Worm (Caenorhabditis elegans) whole organism, L1 larva: Measurements from ENCODE around the gene srd-69.

ENCODE experiments used
- C04F5.9 ChIP-seq: sonication (generic microtip); optimal IDR thresholded peaks from 2 replicates; lab custom pipeline; 2016; ENCODE audit warnings: missing genetic modification characterization, missing compliant biosample characterization
- elt-3 ChIP-seq, 6 experiments: fragments of 150-350 bp in 1 of 6; sonication (generic microtip); optimal IDR thresholded peaks; 2 replicates each; lab custom pipeline; 2017 to 2018; ENCODE audit warnings: missing biosample characterization in 6 of 6, missing genetic modification characterization in 6 of 6, inconsistent platforms in 1 of 6
- fos-1 ChIP-seq: fragments of 150-350 bp; optimal IDR thresholded peaks from 2 replicates; lab custom pipeline; 2014; ENCODE audit warnings: missing biosample characterization, missing genetic modification characterization
- hlh-17 ChIP-seq: fragments of 200-800 bp; sonication (Bioruptor generic); optimal IDR thresholded peaks from 2 replicates; lab custom pipeline; 2018; ENCODE audit warnings: missing genetic modification characterization, mild to moderate bottlenecking, missing compliant biosample characterization, moderate library complexity, borderline replicate concordance
- pqm-1 ChIP-seq: sonication (generic microtip); optimal IDR thresholded peaks from 3 replicates; lab custom pipeline; 2017; ENCODE audit warnings: missing biosample characterization, missing genetic modification characterization
- skn-1 ChIP-seq: fragments of 150-350 bp; optimal IDR thresholded peaks from 2 replicates; lab custom pipeline; 2014; ENCODE audit warnings: missing biosample characterization, missing genetic modification characterization
- zag-1 ChIP-seq: fragments of 150-350 bp; optimal IDR thresholded peaks from 2 replicates; lab custom pipeline; 2014; ENCODE audit warnings: missing biosample characterization, missing genetic modification characterization
- ztf-11 ChIP-seq, 2 experiments: sonication (generic microtip); optimal IDR thresholded peaks; 2 replicates each; lab custom pipeline; 2016 to 2017; ENCODE audit warnings: missing genetic modification characterization in 2 of 2, missing biosample characterization in 1 of 2, missing compliant biosample characterization in 1 of 2

- TF ChIP-seq pqm-1 = no peak
- TF ChIP-seq zag-1 (tag; lab: Kevin White, UChicago) = no peak
- no peak for TF ChIP-seq C04F5.9 (tag; lab: Kevin White, UChicago)
- TF ChIP-seq hlh-17 (GFP tag; lab: Kevin White, UChicago) = no peak
- no peak for TF ChIP-seq ztf-11 (tag; optimal IDR thresholded peaks at IDR 0.05; lab: Kevin White, UChicago)
- no peak for TF ChIP-seq fos-1 (tag; lab: Kevin White, UChicago)
- no peak for TF ChIP-seq skn-1 (tag; lab: Kevin White, UChicago)
- TF ChIP-seq elt-3 (tag; optimal IDR thresholded peaks at IDR 0.05; lab: Kevin White, UChicago) = no peak
Observed at ce11 chrIII:2330389-2330788, 32.4 kb upstream of the srd-69 start.
